Worm (Caenorhabditis elegans): Measurements from ENCODE around the gene acly-1.

acly-1 gene

DNA sequence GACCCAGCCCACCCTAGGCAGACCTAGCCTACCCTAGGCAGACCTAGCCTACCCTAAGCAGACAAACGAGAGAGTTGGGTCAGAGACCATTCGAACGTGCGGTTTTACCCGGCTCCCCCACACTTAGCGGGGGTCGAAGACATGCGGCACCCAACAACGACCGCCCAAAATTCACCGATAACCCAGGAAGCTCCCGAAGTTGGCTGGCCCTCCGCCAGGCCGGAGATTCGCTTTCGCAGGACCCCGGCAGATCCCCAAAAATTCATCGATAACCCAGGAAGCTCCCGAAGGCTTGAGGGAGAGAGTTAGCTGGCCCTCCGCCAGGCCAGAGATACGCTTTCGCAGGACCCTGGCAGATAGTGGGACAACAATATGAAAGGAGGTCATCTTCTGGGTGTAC is 29.6 kb downstream of the acly-1 start:
- peak; percentile 90 for TF ChIP-seq set-16 (GFP tag; IDR thresholded peaks at IDR 0.05)

- TF ChIP-seq nhr-42 (GFP tag; IDR thresholded peaks at IDR 0.05) (no peak), set-16 (GFP tag; IDR thresholded peaks at IDR 0.05) (peak; percentile 80), aha-1 (tag) (peak; percentile 48)
These were observed 33.0 kb downstream of the acly-1 start for ce11 chrX:1512307-1512706.

ce11 chrX:1513153-1513552 is 33.8 kb downstream of the acly-1 start:
- TF ChIP-seq lin-15B (tag; optimal IDR thresholded peaks at IDR 0.05), result no peak
- no peak for TF ChIP-seq Y105C5A.15 (GFP tag; IDR thresholded peaks at IDR 0.05)
- TF ChIP-seq aha-1 (tag), result peak; percentile 97
- TF ChIP-seq ceh-62 (tag; optimal IDR thresholded peaks at IDR 0.05), result no peak
- TF ChIP-seq hlh-11 (tag; optimal IDR thresholded peaks at IDR 0.05), result no peak
- 0 out of 2 replicates have a peak, but pooled peaks have one; percentile 35 for TF ChIP-seq lim-7 (GFP tag; IDR thresholded peaks at IDR 0.05)
- no peak for TF ChIP-seq lin-29 (GFP tag; IDR thresholded peaks at IDR 0.05)
- peak; percentile 19; the same call in 1 of the 2 replicates for TF ChIP-seq set-16 (GFP tag; IDR thresholded peaks at IDR 0.05)

- TF ChIP-seq mdl-1 (tag; optimal IDR thresholded peaks at IDR 0.05) (no peak), lin-15B (tag; optimal IDR thresholded peaks at IDR 0.05) (no peak), zag-1 (tag; optimal IDR thresholded peaks at IDR 0.05) (no peak), mdt-29 (GFP tag; IDR thresholded peaks at IDR 0.05) (no peak), unc-62 (GFP tag; optimal IDR thresholded peaks at IDR 0.05 in 1 of 2) (peak in 1 of 2 experiments; percentile 81), unc-62 (tag; optimal IDR thresholded peaks at IDR 0.05) (no peak), nhr-11 (tag; optimal IDR thresholded peaks at IDR 0.05) (no peak), dmd-8 (GFP tag; IDR thresholded peaks at IDR 0.05) (no peak), T26A8.4 (GFP tag; IDR thresholded peaks at IDR 0.05) (no peak), aha-1 (tag) (peak; percentile 68)
These were observed 37.2 kb downstream of the acly-1 start for ce11 chrX:1516574-1516973.

ce11 chrX:1517519-1517918 is 38.2 kb downstream of the acly-1 start:
- TF ChIP-seq set-16 (GFP tag; IDR thresholded peaks at IDR 0.05), result peak; percentile 40; the same call in 1 of the 2 replicates
- no peak for TF ChIP-seq spr-3 (GFP tag; optimal IDR thresholded peaks at IDR 0.05)
- TF ChIP-seq aha-1 (tag), result peak; percentile 94

DNA sequence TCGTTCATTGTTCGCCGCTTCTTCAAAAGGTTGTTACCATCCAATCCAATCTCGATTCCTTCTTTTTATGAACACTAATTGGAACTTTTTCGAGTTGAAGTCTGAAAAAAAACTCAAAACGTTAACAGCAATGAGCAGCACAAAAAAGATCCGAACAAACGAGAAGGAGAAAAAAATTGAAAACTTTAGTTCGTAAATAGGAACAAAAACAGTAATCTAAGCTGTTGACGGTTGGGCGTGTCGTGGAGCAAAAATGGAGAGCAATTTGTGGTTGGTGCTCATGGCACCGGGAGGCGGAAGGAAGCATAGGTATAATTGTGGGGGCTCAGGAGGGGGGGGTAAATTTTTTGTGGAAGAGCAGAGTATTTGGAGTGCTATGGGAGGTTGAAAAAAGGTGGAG is 42.0 kb downstream of the acly-1 start, which contains the start of gene toca-1:
Gene toca-1 (minus strand): TSS at position 101 of the 400 bp plus-strand sequence.
- no peak for TF ChIP-seq nhr-41 (GFP tag; IDR thresholded peaks at IDR 0.05)
- TF ChIP-seq mep-1 (tag; optimal IDR thresholded peaks at IDR 0.05), result no peak
- TF ChIP-seq hlh-30 (tag; optimal IDR thresholded peaks at IDR 0.05; ENCODE audit: insufficient read depth), result no peak
- no peak for TF ChIP-seq nhr-111 (GFP tag; optimal IDR thresholded peaks at IDR 0.05)
- no peak for TF ChIP-seq R02D3.7 (tag; optimal IDR thresholded peaks at IDR 0.05)
- TF ChIP-seq lin-38 (GFP tag; IDR thresholded peaks at IDR 0.05), result no peak
- no peak for TF ChIP-seq unc-39 (tag; optimal IDR thresholded peaks at IDR 0.05)
- no peak for TF ChIP-seq rbr-2 (tag; optimal IDR thresholded peaks at IDR 0.05)
- no peak for TF ChIP-seq pqm-1 (tag; optimal IDR thresholded peaks at IDR 0.05)
- TF ChIP-seq egl-43 (GFP tag; IDR thresholded peaks at IDR 0.05), result no peak
- no peak for TF ChIP-seq zip-11 (GFP tag; IDR thresholded peaks at IDR 0.05)
- TF ChIP-seq fkh-10 (GFP tag; optimal IDR thresholded peaks at IDR 0.05), result no peak
- TF ChIP-seq lin-29 (GFP tag; IDR thresholded peaks at IDR 0.05), result no peak
- no peak for TF ChIP-seq madf-5 (GFP tag; IDR thresholded peaks at IDR 0.05)
- no peak for TF ChIP-seq unc-130 (GFP tag; optimal IDR thresholded peaks at IDR 0.05)
- TF ChIP-seq dve-1 (tag; optimal IDR thresholded peaks at IDR 0.05; ENCODE audit: insufficient read depth), result no peak
- TF ChIP-seq php-3 (GFP tag; IDR thresholded peaks at IDR 0.05), result no peak
- TF ChIP-seq hmg-1.1 (GFP tag; IDR thresholded peaks at IDR 0.05), result no peak
- TF ChIP-seq ama-1 (optimal IDR thresholded peaks at IDR 0.05), result no peak

Measured in whole organism, L4 larva.